Fruit fly (Drosophila melanogaster) whole organism, embryonic: Measurements from ENCODE around the gene Bet5.

ENCODE experiments used
- Ada2b ChIP-seq: fragments of 200-800 bp; sonication (Bioruptor generic); IDR thresholded peaks from 2 replicates; pipeline ENCODE4 v1.3.6; 2022; ENCODE audit warnings: missing biosample characterization, missing genetic modification characterization
- CG11398 ChIP-seq: fragments of 200-800 bp; sonication (Bioruptor generic); optimal IDR thresholded peaks from 2 replicates; lab custom pipeline; 2016; ENCODE audit warnings: missing biosample characterization, missing genetic modification characterization
- CG14667 ChIP-seq: fragments of 200-800 bp; sonication (Bioruptor generic); IDR thresholded peaks from 2 replicates; pipeline ENCODE4 v1.3.6; 2022; ENCODE audit warnings: missing biosample characterization, missing genetic modification characterization
- CG14710 ChIP-seq: fragments of 200-800 bp; sonication (Bioruptor generic); optimal IDR thresholded peaks from 3 replicates; lab custom pipeline; 2019; ENCODE audit warnings: missing biosample characterization, mild to moderate bottlenecking, missing genetic modification characterization, moderate library complexity
- CG14860 ChIP-seq: fragments of 200-800 bp; sonication (Bioruptor generic); IDR thresholded peaks from 3 replicates; pipeline ENCODE4 v1.3.6; 2022; ENCODE audit warnings: missing biosample characterization, missing genetic modification characterization; ENCODE audit not compliant: partially characterized antibody
- CG15011 ChIP-seq: fragments of 200-800 bp; sonication (Bioruptor generic); optimal IDR thresholded peaks from 3 replicates; lab custom pipeline; 2018; ENCODE audit warnings: missing biosample characterization, mild to moderate bottlenecking, missing genetic modification characterization
- CG1603 ChIP-seq: fragments of 200-800 bp; sonication (Bioruptor generic); optimal IDR thresholded peaks from 2 replicates; lab custom pipeline; 2019; ENCODE audit warnings: missing biosample characterization, mild to moderate bottlenecking, missing genetic modification characterization, moderate library complexity
- CG16863 ChIP-seq: fragments of 200-800 bp; sonication (Bioruptor generic); optimal IDR thresholded peaks from 3 replicates; lab custom pipeline; 2016; ENCODE audit warnings: missing biosample characterization, missing genetic modification characterization
- CG17568 ChIP-seq: fragments of 200-800 bp; sonication (Bioruptor generic); optimal IDR thresholded peaks from 2 replicates; lab custom pipeline; 2018; ENCODE audit warnings: missing biosample characterization, mild to moderate bottlenecking, missing genetic modification characterization, moderate library complexity
- CG18764 ChIP-seq: fragments of 200-800 bp; sonication (Bioruptor generic); optimal IDR thresholded peaks from 3 replicates; lab custom pipeline; 2016; ENCODE audit warnings: missing biosample characterization, missing genetic modification characterization
- CG2120 ChIP-seq: fragments of 200-800 bp; sonication (Bioruptor generic); optimal IDR thresholded peaks from 3 replicates; lab custom pipeline; 2016; ENCODE audit warnings: missing biosample characterization, missing genetic modification characterization
- CG2712 ChIP-seq: fragments of 200-800 bp; optimal IDR thresholded peaks from 3 replicates; lab custom pipeline; 2019; ENCODE audit warnings: missing biosample characterization, mild to moderate bottlenecking, missing genetic modification characterization, moderate library complexity
- CG33557 ChIP-seq: fragments of 200-800 bp; sonication (Bioruptor generic); optimal IDR thresholded peaks from 2 replicates; lab custom pipeline; 2019; ENCODE audit warnings: missing biosample characterization, mild to moderate bottlenecking, missing genetic modification characterization, moderate library complexity
- CG4328 ChIP-seq: fragments of 200-800 bp; sonication (Bioruptor generic); optimal IDR thresholded peaks from 3 replicates; lab custom pipeline; 2017; ENCODE audit warnings: missing biosample characterization, missing genetic modification reagents, missing genetic modification characterization
- CG6272 ChIP-seq: fragments of 200-800 bp; sonication (Bioruptor generic); IDR thresholded peaks from 2 replicates; pipeline ENCODE4 v1.3.6; 2022; ENCODE audit warnings: missing biosample characterization, missing genetic modification characterization
- CG7357 ChIP-seq: fragments of 200-800 bp; sonication (Bioruptor generic); IDR thresholded peaks from 3 replicates; pipeline ENCODE4 v1.3.6; 2022; ENCODE audit warnings: missing biosample characterization, missing genetic modification characterization
- CG7839 ChIP-seq: fragments of 200-800 bp; sonication (Bioruptor generic); optimal IDR thresholded peaks from 3 replicates; lab custom pipeline; 2018; ENCODE audit warnings: missing biosample characterization, mild to moderate bottlenecking, missing genetic modification characterization, moderate library complexity
- CG7928 ChIP-seq: fragments of 200-800 bp; sonication (Bioruptor generic); optimal IDR thresholded peaks from 2 replicates; lab custom pipeline; 2017; ENCODE audit warnings: missing biosample characterization, mild to moderate bottlenecking, missing genetic modification characterization
- CkIIα-i1 ChIP-seq: fragments of 200-800 bp; sonication (Bioruptor generic); IDR thresholded peaks from 2 replicates; pipeline ENCODE4 v1.3.6; 2022; ENCODE audit warnings: missing biosample characterization, missing genetic modification characterization
- Dbx ChIP-seq: fragments of 200-800 bp; sonication (Bioruptor generic); IDR thresholded peaks from 3 replicates; pipeline ENCODE4 v1.3.6; 2022; ENCODE audit warnings: missing biosample characterization, missing genetic modification characterization
- E2f1 ChIP-seq: fragments of 200-800 bp; sonication (Bioruptor generic); IDR thresholded peaks from 2 replicates; pipeline ENCODE4 v1.3.6; 2022; ENCODE audit warnings: missing biosample characterization, missing genetic modification characterization
- H2.0 ChIP-seq: fragments of 200-800 bp; sonication (Bioruptor generic); IDR thresholded peaks from 2 replicates; pipeline ENCODE4 v1.3.6; 2022; ENCODE audit warnings: missing biosample characterization, missing genetic modification characterization
- Hand ChIP-seq: fragments of 200-800 bp; sonication (Bioruptor generic); optimal IDR thresholded peaks from 2 replicates; lab custom pipeline; 2017; ENCODE audit warnings: mild to moderate bottlenecking, missing biosample characterization, missing genetic modification reagents, missing genetic modification characterization
- Hr78 ChIP-seq, 2 experiments: fragments of 200-800 bp in 1 of 2; fragments of >200 bp in 1 of 2; sonication (Bioruptor generic) in 1 of 2; optimal IDR thresholded peaks; 2 replicates each; lab custom pipeline; 2017 to 2019; ENCODE audit warnings: missing biosample characterization in 2 of 2, missing genetic modification characterization in 2 of 2, mild to moderate bottlenecking in 1 of 2, moderate library complexity in 1 of 2
- Meics ChIP-seq: fragments of 200-800 bp; sonication (Bioruptor generic); optimal IDR thresholded peaks from 2 replicates; lab custom pipeline; 2017; ENCODE audit warnings: missing biosample characterization, mild to moderate bottlenecking, missing genetic modification characterization
- Nf-YC ChIP-seq: fragments of 200-800 bp; optimal IDR thresholded peaks from 3 replicates; lab custom pipeline; 2019; ENCODE audit warnings: missing biosample characterization, mild to moderate bottlenecking, missing genetic modification characterization, moderate library complexity
- NfI ChIP-seq: fragments of 200-800 bp; sonication (Bioruptor generic); optimal IDR thresholded peaks from 3 replicates; lab custom pipeline; 2018; ENCODE audit warnings: missing biosample characterization, mild to moderate bottlenecking, missing genetic modification characterization, moderate library complexity
- Oaz ChIP-seq: fragments of 200-800 bp; sonication (Bioruptor generic); IDR thresholded peaks from 2 replicates; pipeline ENCODE4 v1.3.6; 2022; ENCODE audit warnings: missing biosample characterization, missing genetic modification characterization
- Vsx1 ChIP-seq: fragments of 200-800 bp; sonication (Bioruptor generic); optimal IDR thresholded peaks from 2 replicates; lab custom pipeline; 2017; ENCODE audit warnings: missing biosample characterization, mild to moderate bottlenecking, missing genetic modification characterization, missing genetic modification reagents
- az2 ChIP-seq: fragments of 200-800 bp; sonication (Bioruptor generic); optimal IDR thresholded peaks from 3 replicates; lab custom pipeline; 2016; ENCODE audit warnings: missing biosample characterization, missing genetic modification characterization
- bcd ChIP-seq: fragments of 200-800 bp; sonication (Bioruptor generic); optimal IDR thresholded peaks from 2 replicates; lab custom pipeline; 2017; ENCODE audit warnings: missing biosample characterization, mild to moderate bottlenecking, missing genetic modification characterization
- cad ChIP-seq: fragments of >200 bp; optimal IDR thresholded peaks from 2 replicates; lab custom pipeline; 2017; ENCODE audit warnings: missing biosample characterization, missing genetic modification characterization
- corto ChIP-seq: fragments of 200-800 bp; sonication (Bioruptor generic); optimal IDR thresholded peaks from 2 replicates; lab custom pipeline; 2016; ENCODE audit warnings: missing biosample characterization, mild to moderate bottlenecking, missing genetic modification characterization, moderate library complexity
- da ChIP-seq: fragments of 200-800 bp; sonication (Bioruptor generic); optimal IDR thresholded peaks from 2 replicates; lab custom pipeline; 2016; ENCODE audit warnings: missing biosample characterization, missing genetic modification characterization
- dysf ChIP-seq: fragments of 200-800 bp; sonication (Bioruptor generic); IDR thresholded peaks from 3 replicates; pipeline ENCODE4 v1.3.6; 2022; ENCODE audit warnings: missing biosample characterization, missing genetic modification characterization
- eve ChIP-seq, 2 experiments: fragments of >200 bp; optimal IDR thresholded peaks; 2 replicates each; lab custom pipeline; 2017; ENCODE audit warnings: missing biosample characterization in 2 of 2, missing genetic modification characterization in 2 of 2
- fd64A ChIP-seq: fragments of 200-800 bp; sonication (Bioruptor generic); optimal IDR thresholded peaks from 3 replicates; lab custom pipeline; 2018; ENCODE audit warnings: missing biosample characterization, mild to moderate bottlenecking, missing genetic modification characterization
- fu2 ChIP-seq: fragments of 200-800 bp; sonication (Bioruptor generic); optimal IDR thresholded peaks from 2 replicates; lab custom pipeline; 2016; ENCODE audit warnings: missing biosample characterization, missing genetic modification characterization
- grn ChIP-seq: fragments of 200-800 bp; sonication (Bioruptor generic); optimal IDR thresholded peaks from 3 replicates; lab custom pipeline; 2017; ENCODE audit warnings: missing biosample characterization, missing genetic modification characterization
- gsb-n ChIP-seq: fragments of 200-800 bp; sonication (Bioruptor generic); optimal IDR thresholded peaks from 3 replicates; lab custom pipeline; 2018; ENCODE audit warnings: missing biosample characterization, mild to moderate bottlenecking, missing genetic modification characterization
- hbn ChIP-seq: fragments of 200-800 bp; sonication (Bioruptor generic); IDR thresholded peaks from 2 replicates; pipeline ENCODE4 v1.3.6; 2022; ENCODE audit warnings: missing biosample characterization, missing genetic modification characterization; ENCODE audit not compliant: partially characterized antibody
- inv ChIP-seq: fragments of 200-800 bp; sonication (Bioruptor generic); IDR thresholded peaks from 2 replicates; pipeline ENCODE4 v1.3.6; 2022; ENCODE audit warnings: missing biosample characterization, missing genetic modification characterization; ENCODE audit not compliant: partially characterized antibody
- jumu ChIP-seq: fragments of 200-800 bp; sonication (Bioruptor generic); optimal IDR thresholded peaks from 3 replicates; lab custom pipeline; 2016; ENCODE audit warnings: missing biosample characterization, missing genetic modification characterization
- kay ChIP-seq: fragments of 200-800 bp; sonication (Bioruptor generic); optimal IDR thresholded peaks from 2 replicates; lab custom pipeline; 2016; ENCODE audit warnings: missing biosample characterization, missing genetic modification characterization
- lbe ChIP-seq: fragments of 200-800 bp; sonication (Bioruptor generic); optimal IDR thresholded peaks from 2 replicates; lab custom pipeline; 2016; ENCODE audit warnings: missing biosample characterization, mild to moderate bottlenecking, missing genetic modification characterization
- pho ChIP-seq: fragments of 200-800 bp; sonication (Bioruptor generic); optimal IDR thresholded peaks from 2 replicates; lab custom pipeline; 2016; ENCODE audit warnings: missing biosample characterization, missing genetic modification characterization
- ro ChIP-seq: fragments of 200-800 bp; sonication (Bioruptor generic); IDR thresholded peaks from 2 replicates; pipeline ENCODE4 v1.3.6; 2022; ENCODE audit warnings: missing biosample characterization, missing genetic modification characterization
- sim ChIP-seq: fragments of 200-800 bp; sonication (Bioruptor generic); IDR thresholded peaks from 2 replicates; pipeline ENCODE4 v1.3.6; 2022; ENCODE audit warnings: missing biosample characterization, missing genetic modification characterization
- stwl ChIP-seq: fragments of 200-800 bp; sonication (Bioruptor generic); optimal IDR thresholded peaks from 3 replicates; lab custom pipeline; 2018; ENCODE audit warnings: missing biosample characterization, mild to moderate bottlenecking, missing genetic modification characterization, moderate library complexity
- twi ChIP-seq: fragments of 200-800 bp; optimal IDR thresholded peaks from 2 replicates; lab custom pipeline; 2019; ENCODE audit warnings: missing biosample characterization, mild to moderate bottlenecking, missing genetic modification characterization, moderate library complexity
- usp ChIP-seq: fragments of >200 bp; optimal IDR thresholded peaks from 2 replicates; lab custom pipeline; 2017; ENCODE audit warnings: missing biosample characterization, missing genetic modification characterization
- vfl ChIP-seq: fragments of 200-800 bp; sonication (Bioruptor generic); optimal IDR thresholded peaks from 2 replicates; lab custom pipeline; 2016; ENCODE audit warnings: missing biosample characterization, missing genetic modification characterization

Bet5 gene

dm6 chr3R:30191462-30191874 is 11.4 kb downstream of the Bet5 start (continued):
- TF ChIP-seq CG14710 (tag; lab: Kevin White, UChicago) (no peak), CG2120 (GFP tag; lab: Kevin White, UChicago) (peak; percentile 48), sim (no peak), Hr78 (GFP tag; optimal IDR thresholded peaks at IDR 0.05; lab: Kevin White, UChicago) (peak in 1 of 2 experiments; percentile 33), CkIIα-i1 (GFP tag; lab: Robert Waterston, UW) (no peak), Ada2b (GFP tag; lab: Robert Waterston, UW) (no peak), hbn (GFP tag; lab: Robert Waterston, UW) (no peak), jumu (peak; percentile 49), CG15011 (GFP tag; lab: Kevin White, UChicago) (no peak), bcd (GFP tag; lab: Kevin White, UChicago) (peak; percentile 56), CG7928 (GFP tag; lab: Kevin White, UChicago) (no peak), fu2 (GFP tag; lab: Kevin White, UChicago) (peak; percentile 13), corto (GFP tag; lab: Kevin White, UChicago) (no peak), lbe (GFP tag; lab: Kevin White, UChicago) (no peak), CG14860 (GFP tag; lab: Robert Waterston, UW) (no peak), E2f1 (GFP tag; lab: Robert Waterston, UW) (peak; percentile 16; the same call in 1 of the 2 replicates), twi (tag; lab: Kevin White, UChicago) (no peak), Vsx1 (GFP tag; lab: Kevin White, UChicago) (no peak), Meics (no peak), fd64A (GFP tag; lab: Kevin White, UChicago) (no peak), CG17568 (GFP tag; lab: Kevin White, UChicago) (no peak), pho (peak; percentile 43), stwl (no peak), kay (peak; percentile 9), NfI (GFP tag; lab: Kevin White, UChicago) (peak; percentile 24), Hand (no peak), CG7357 (GFP tag; lab: Robert Waterston, UW) (no peak), usp (no peak), CG6272 (GFP tag; lab: Robert Waterston, UW) (no peak), az2 (peak; percentile 34), dysf (GFP tag; lab: Robert Waterston, UW) (peak; percentile 70), CG18764 (GFP tag; lab: Kevin White, UChicago) (no peak), CG7839 (tag; lab: Kevin White, UChicago) (peak; percentile 73), inv (GFP tag; lab: Robert Waterston, UW) (no peak), CG11398 (no peak), Dbx (GFP tag; lab: Robert Waterston, UW) (no peak), CG2712 (peak; percentile 45), cad (GFP tag; lab: Kevin White, UChicago) (no peak), CG33557 (GFP tag; lab: Kevin White, UChicago) (no peak), CG4328 (no peak), da (no peak), grn (GFP tag; lab: Kevin White, UChicago) (no peak), CG16863 (GFP tag; lab: Kevin White, UChicago) (peak; percentile 61), eve (GFP tag; optimal IDR thresholded peaks at IDR 0.05; lab: Kevin White, UChicago) (no peak), CG14667 (GFP tag; lab: Robert Waterston, UW) (no peak), vfl (GFP tag; lab: Kevin White, UChicago) (no peak), Nf-YC (tag; lab: Kevin White, UChicago) (no peak), CG1603 (tag; lab: Kevin White, UChicago) (peak; percentile 34), gsb-n (tag; lab: Kevin White, UChicago) (peak; percentile 27), H2.0 (GFP tag; lab: Robert Waterston, UW) (no peak), ro (no peak), Oaz (GFP tag; lab: Robert Waterston, UW) (no peak)
